Fruit fly (Drosophila melanogaster) whole organism, embryonic: ENCODE data around the gene dachs.

Experiments
- CG10431 ChIP-seq: fragments of 200-800 bp; sonication (Bioruptor generic); optimal IDR thresholded peaks from 3 replicates; lab custom pipeline; 2018; ENCODE audit warnings: missing biosample characterization, mild to moderate bottlenecking, missing genetic modification characterization
- CG12299 ChIP-seq: fragments of 200-800 bp; sonication (Bioruptor generic); optimal IDR thresholded peaks from 2 replicates; lab custom pipeline; 2018; ENCODE audit warnings: missing biosample characterization, mild to moderate bottlenecking, missing genetic modification characterization
- CG12391 ChIP-seq: fragments of 200-800 bp; sonication (Bioruptor generic); optimal IDR thresholded peaks from 3 replicates; lab custom pipeline; 2018; ENCODE audit warnings: missing biosample characterization, mild to moderate bottlenecking, missing genetic modification characterization, moderate library complexity
- CG15601 ChIP-seq: fragments of 200-800 bp; sonication (Bioruptor generic); optimal IDR thresholded peaks from 3 replicates; lab custom pipeline; 2019; ENCODE audit warnings: missing biosample characterization, mild to moderate bottlenecking, missing genetic modification characterization, moderate library complexity
- CG17359 ChIP-seq: fragments of 200-800 bp; sonication (Bioruptor generic); optimal IDR thresholded peaks from 3 replicates; lab custom pipeline; 2018; ENCODE audit warnings: missing biosample characterization, mild to moderate bottlenecking, missing genetic modification characterization, moderate library complexity
- CG30431 ChIP-seq: fragments of 200-800 bp; sonication (Bioruptor generic); optimal IDR thresholded peaks from 2 replicates; lab custom pipeline; 2017; ENCODE audit warnings: missing biosample characterization, missing genetic modification characterization
- CG3281 ChIP-seq: fragments of 200-800 bp; sonication (Bioruptor generic); optimal IDR thresholded peaks from 3 replicates; lab custom pipeline; 2017; ENCODE audit warnings: missing biosample characterization, mild to moderate bottlenecking, missing genetic modification characterization
- CG4360 ChIP-seq: fragments of 200-800 bp; sonication (Bioruptor generic); IDR thresholded peaks from 2 replicates; pipeline ENCODE4 v1.3.6; 2022; ENCODE audit warnings: missing biosample characterization, missing genetic modification characterization
- CG8388 ChIP-seq: fragments of 200-800 bp; sonication (Bioruptor generic); optimal IDR thresholded peaks from 2 replicates; lab custom pipeline; 2019; ENCODE audit warnings: missing biosample characterization, mild to moderate bottlenecking, missing genetic modification characterization, moderate library complexity
- CG9437 ChIP-seq: fragments of 200-800 bp; sonication (Bioruptor generic); optimal IDR thresholded peaks from 2 replicates; lab custom pipeline; 2018; ENCODE audit warnings: missing biosample characterization, mild to moderate bottlenecking, missing genetic modification characterization
- Dad ChIP-seq: fragments of 200-800 bp; sonication (Bioruptor generic); optimal IDR thresholded peaks from 3 replicates; lab custom pipeline; 2016; ENCODE audit warnings: missing biosample characterization, missing genetic modification characterization
- Doc3 ChIP-seq: fragments of 200-800 bp; sonication (Bioruptor generic); IDR thresholded peaks from 3 replicates; pipeline ENCODE4 v1.3.6; 2022; ENCODE audit warnings: missing biosample characterization, missing genetic modification characterization; ENCODE audit not compliant: partially characterized antibody
- Fer1 ChIP-seq: fragments of 200-800 bp; sonication (Bioruptor generic); optimal IDR thresholded peaks from 2 replicates; lab custom pipeline; 2017; ENCODE audit warnings: missing biosample characterization, mild to moderate bottlenecking, missing genetic modification characterization
- GATAe ChIP-seq: fragments of 200-800 bp; sonication (Bioruptor generic); conservative IDR thresholded peaks from 2 replicates; pipeline ENCODE4 v1.3.6; 2022; ENCODE audit warnings: missing biosample characterization, missing genetic modification characterization
- HHEX ChIP-seq: fragments of 200-800 bp; sonication (Bioruptor generic); optimal IDR thresholded peaks from 3 replicates; lab custom pipeline; 2017; ENCODE audit warnings: missing biosample characterization, mild to moderate bottlenecking, missing genetic modification characterization, missing genetic modification reagents
- MESR4 ChIP-seq: fragments of 200-800 bp; sonication (Bioruptor generic); optimal IDR thresholded peaks from 2 replicates; lab custom pipeline; 2018; ENCODE audit warnings: missing biosample characterization, mild to moderate bottlenecking, missing genetic modification characterization, moderate library complexity
- Scr ChIP-seq: fragments of 200-800 bp; sonication (Bioruptor generic); IDR thresholded peaks from 2 replicates; pipeline ENCODE4 v1.3.6; 2022; ENCODE audit warnings: missing biosample characterization, missing genetic modification characterization; ENCODE audit not compliant: partially characterized antibody
- Sin3A ChIP-seq: fragments of >200 bp; optimal IDR thresholded peaks from 2 replicates; lab custom pipeline; 2018
- Ssrp ChIP-seq: fragments of 200-800 bp; sonication (Bioruptor generic); optimal IDR thresholded peaks from 2 replicates; lab custom pipeline; 2018; ENCODE audit warnings: missing biosample characterization, mild to moderate bottlenecking, missing genetic modification characterization, moderate library complexity
- YL-1 ChIP-seq: fragments of 200-800 bp; sonication (Bioruptor generic); optimal IDR thresholded peaks from 3 replicates; lab custom pipeline; 2017; ENCODE audit warnings: missing biosample characterization, mild to moderate bottlenecking, missing genetic modification characterization
- bowl ChIP-seq: fragments of 200-800 bp; sonication (Bioruptor generic); IDR thresholded peaks from 2 replicates; pipeline ENCODE4 v1.3.6; 2022; ENCODE audit warnings: missing biosample characterization, missing genetic modification characterization
- bsh ChIP-seq, 2 experiments: fragments of 200-800 bp; sonication (Bioruptor generic); optimal IDR thresholded peaks; 2 replicates each; lab custom pipeline; 2017 to 2018; ENCODE audit warnings: mild to moderate bottlenecking in 2 of 2, missing biosample characterization in 2 of 2, missing genetic modification characterization in 2 of 2, moderate library complexity in 1 of 2
- chn ChIP-seq: fragments of 200-800 bp; sonication (Bioruptor generic); optimal IDR thresholded peaks from 2 replicates; lab custom pipeline; 2016; ENCODE audit warnings: missing biosample characterization, missing genetic modification characterization
- ci ChIP-seq: fragments of 200-800 bp; sonication (Bioruptor generic); IDR thresholded peaks from 3 replicates; pipeline ENCODE4 v1.3.6; 2022; ENCODE audit warnings: missing biosample characterization, missing genetic modification characterization
- crc ChIP-seq: fragments of 200-800 bp; sonication (Bioruptor generic); optimal IDR thresholded peaks from 2 replicates; lab custom pipeline; 2016; ENCODE audit warnings: missing biosample characterization, missing genetic modification characterization
- dan ChIP-seq: fragments of 200-800 bp; sonication (Bioruptor generic); IDR thresholded peaks from 2 replicates; pipeline ENCODE4 v1.3.6; 2022; ENCODE audit warnings: missing biosample characterization, missing genetic modification characterization
- dati ChIP-seq: fragments of 200-800 bp; sonication (Bioruptor generic); IDR thresholded peaks from 2 replicates; pipeline ENCODE4 v1.3.6; 2022; ENCODE audit warnings: missing biosample characterization, missing genetic modification characterization
- exex ChIP-seq: fragments of 200-800 bp; sonication (Bioruptor generic); optimal IDR thresholded peaks from 4 replicates; lab custom pipeline; 2018; ENCODE audit warnings: missing biosample characterization, mild to moderate bottlenecking, missing genetic modification characterization, moderate library complexity
- grn ChIP-seq: fragments of 200-800 bp; sonication (Bioruptor generic); optimal IDR thresholded peaks from 3 replicates; lab custom pipeline; 2017; ENCODE audit warnings: missing biosample characterization, missing genetic modification characterization
- kah ChIP-seq: fragments of 200-800 bp; sonication (Bioruptor generic); optimal IDR thresholded peaks from 2 replicates; lab custom pipeline; 2018; ENCODE audit warnings: missing biosample characterization, mild to moderate bottlenecking, missing genetic modification characterization
- kni ChIP-seq: fragments of 200-800 bp; sonication (Bioruptor generic); optimal IDR thresholded peaks from 3 replicates; lab custom pipeline; 2017; ENCODE audit warnings: mild to moderate bottlenecking, missing biosample characterization, missing genetic modification reagents, missing genetic modification characterization
- lab ChIP-seq: fragments of 200-800 bp; sonication (Bioruptor generic); optimal IDR thresholded peaks from 3 replicates; lab custom pipeline; 2017; ENCODE audit warnings: missing biosample characterization, missing genetic modification characterization, mild to moderate bottlenecking, moderate library complexity, missing genetic modification reagents
- lmd ChIP-seq: fragments of 200-800 bp; sonication (Bioruptor generic); IDR thresholded peaks from 2 replicates; pipeline ENCODE4 v1.3.6; 2022; ENCODE audit warnings: missing biosample characterization, missing genetic modification characterization
- lov ChIP-seq, 2 experiments: fragments of 200-800 bp in 1 of 2; fragments of >200 bp in 1 of 2; sonication (Bioruptor generic) in 1 of 2; IDR thresholded peaks in 1 of 2; optimal IDR thresholded peaks in 1 of 2; 2 replicates in 1 of 2; 3 replicates in 1 of 2; pipeline versions ENCODE4 v1.3.6 to Lab custom; 2017 to 2022; ENCODE audit warnings: missing biosample characterization in 1 of 2, missing genetic modification characterization in 1 of 2
- oc ChIP-seq: fragments of 200-800 bp; sonication (Bioruptor generic); optimal IDR thresholded peaks from 2 replicates; lab custom pipeline; 2018; ENCODE audit warnings: missing biosample characterization, mild to moderate bottlenecking, missing genetic modification characterization, moderate library complexity
- pita ChIP-seq: fragments of 200-800 bp; sonication (Bioruptor generic); optimal IDR thresholded peaks from 2 replicates; lab custom pipeline; 2017; ENCODE audit warnings: missing biosample characterization, mild to moderate bottlenecking, missing genetic modification characterization
- ro ChIP-seq: fragments of 200-800 bp; sonication (Bioruptor generic); IDR thresholded peaks from 2 replicates; pipeline ENCODE4 v1.3.6; 2022; ENCODE audit warnings: missing biosample characterization, missing genetic modification characterization
- run ChIP-seq: fragments of 200-800 bp; sonication (Bioruptor generic); optimal IDR thresholded peaks from 3 replicates; lab custom pipeline; 2018; ENCODE audit warnings: missing biosample characterization, mild to moderate bottlenecking, missing genetic modification characterization
- salm ChIP-seq: fragments of 200-800 bp; sonication (Bioruptor generic); optimal IDR thresholded peaks from 2 replicates; lab custom pipeline; 2018; ENCODE audit warnings: missing biosample characterization, mild to moderate bottlenecking, missing genetic modification characterization
- sens ChIP-seq: fragments of 200-800 bp; sonication (Bioruptor generic); peaks from one replicate; lab custom pipeline; 2016; ENCODE audit warnings: missing biosample characterization, missing genetic modification characterization
- tgo ChIP-seq: fragments of 200-800 bp; sonication (Bioruptor generic); IDR thresholded peaks from 3 replicates; pipeline ENCODE4 v1.3.6; 2022; ENCODE audit warnings: missing biosample characterization, missing genetic modification characterization
- twi ChIP-seq: fragments of 200-800 bp; optimal IDR thresholded peaks from 2 replicates; lab custom pipeline; 2019; ENCODE audit warnings: missing biosample characterization, mild to moderate bottlenecking, missing genetic modification characterization, moderate library complexity
- vvl ChIP-seq: fragments of 200-800 bp; sonication (Bioruptor generic); IDR thresholded peaks from 2 replicates; pipeline ENCODE4 v1.3.6; 2022; ENCODE audit warnings: missing biosample characterization, missing genetic modification characterization
- z ChIP-seq: fragments of 200-800 bp; sonication (Bioruptor generic); IDR thresholded peaks from 3 replicates; pipeline ENCODE4 v1.3.6; 2022; ENCODE audit warnings: missing biosample characterization, missing genetic modification characterization
- zen ChIP-seq: fragments of 200-800 bp; sonication (Bioruptor generic); optimal IDR thresholded peaks from 3 replicates; lab custom pipeline; 2018; ENCODE audit warnings: missing biosample characterization, mild to moderate bottlenecking, missing genetic modification characterization, moderate library complexity

dachs gene

DNA sequence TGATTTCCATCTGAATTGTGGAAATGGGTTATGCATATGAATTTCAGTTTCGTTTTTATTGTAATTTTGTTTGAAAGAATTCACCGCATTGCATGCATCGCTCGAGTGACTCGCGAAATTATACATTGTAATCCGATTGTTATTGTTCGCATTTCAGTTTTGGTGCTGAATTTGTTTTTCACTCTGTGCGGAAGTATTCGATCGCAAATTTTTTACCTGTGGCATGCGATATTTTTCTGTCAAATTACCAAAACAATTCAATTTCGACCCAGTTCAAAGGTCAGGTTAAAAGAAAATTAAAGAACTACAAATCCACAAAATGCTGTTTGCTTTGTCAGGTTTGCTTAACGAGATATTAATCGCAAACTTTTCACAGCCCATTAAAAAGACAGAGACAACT, 66.2 kb downstream of the dachs start:
- TF ChIP-seq ci: no peak
- TF ChIP-seq Doc3 (GFP tag; lab: Robert Waterston, UW): 0 out of 3 replicates have a peak, but pooled peaks have one; percentile 23

DNA sequence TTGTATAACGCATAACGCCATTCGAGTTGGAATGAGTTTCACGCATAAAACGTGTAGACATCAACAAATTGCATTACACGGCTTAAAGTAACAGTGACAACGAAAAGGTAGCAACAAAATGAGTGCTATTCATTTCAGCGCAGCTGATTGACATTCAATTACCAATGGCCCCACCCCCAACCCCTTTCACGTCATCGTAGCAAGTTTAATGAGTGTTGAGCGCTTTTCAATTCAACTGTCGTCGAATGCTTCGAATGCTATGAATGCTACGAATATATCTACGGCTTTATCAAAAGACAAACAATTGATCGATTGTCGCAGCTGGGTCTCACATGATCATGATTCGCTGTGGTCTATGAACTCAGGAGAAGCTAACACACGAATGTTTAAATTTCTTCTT, 67.0 kb downstream of the dachs start:
- no peak for TF ChIP-seq lmd (GFP tag; lab: Robert Waterston, UW)
- peak; percentile 58 for TF ChIP-seq sens (GFP tag; lab: Kevin White, UChicago)
- TF ChIP-seq vvl: 0 out of 2 replicates have a peak, but pooled peaks have one; percentile 12
- TF ChIP-seq Sin3A (lab: Kevin White, UChicago): no peak
- 0 out of 2 replicates have a peak, but pooled peaks have one; percentile 15 for TF ChIP-seq dati
- no peak for TF ChIP-seq lov (optimal IDR thresholded peaks at IDR 0.05; lab: Kevin White, UChicago)
- TF ChIP-seq lov (GFP tag; IDR thresholded peaks at IDR 0.05; lab: Robert Waterston, UW): 0 out of 3 replicates have a peak, but pooled peaks have one; percentile 25
- no peak for TF ChIP-seq HHEX (GFP tag; lab: Kevin White, UChicago)
- peak; percentile 16 for TF ChIP-seq kni
- no peak for TF ChIP-seq CG3281 (GFP tag; lab: Kevin White, UChicago)
- no peak for TF ChIP-seq zen (tag; lab: Kevin White, UChicago)
- TF ChIP-seq CG15601: peak; percentile 78
- TF ChIP-seq z (GFP tag; lab: Robert Waterston, UW): peak; percentile 68
- TF ChIP-seq ro (GFP tag; lab: Robert Waterston, UW): no peak
- no peak for TF ChIP-seq chn (GFP tag; lab: Kevin White, UChicago)
- TF ChIP-seq CG10431 (GFP tag; lab: Kevin White, UChicago): peak; percentile 16
- TF ChIP-seq run (tag; lab: Kevin White, UChicago): no peak
- peak; percentile 43 for TF ChIP-seq oc (tag; lab: Kevin White, UChicago)
- no peak for TF ChIP-seq ci
- TF ChIP-seq bowl (GFP tag; lab: Robert Waterston, UW): no peak
- TF ChIP-seq tgo (GFP tag; lab: Robert Waterston, UW): no peak
- peak; percentile 33 for TF ChIP-seq twi (tag; lab: Kevin White, UChicago)
- TF ChIP-seq CG8388 (GFP tag; lab: Kevin White, UChicago): peak; percentile 9
- no peak for TF ChIP-seq crc (GFP tag; lab: Kevin White, UChicago)
- TF ChIP-seq lab: peak; percentile 54

DNA sequence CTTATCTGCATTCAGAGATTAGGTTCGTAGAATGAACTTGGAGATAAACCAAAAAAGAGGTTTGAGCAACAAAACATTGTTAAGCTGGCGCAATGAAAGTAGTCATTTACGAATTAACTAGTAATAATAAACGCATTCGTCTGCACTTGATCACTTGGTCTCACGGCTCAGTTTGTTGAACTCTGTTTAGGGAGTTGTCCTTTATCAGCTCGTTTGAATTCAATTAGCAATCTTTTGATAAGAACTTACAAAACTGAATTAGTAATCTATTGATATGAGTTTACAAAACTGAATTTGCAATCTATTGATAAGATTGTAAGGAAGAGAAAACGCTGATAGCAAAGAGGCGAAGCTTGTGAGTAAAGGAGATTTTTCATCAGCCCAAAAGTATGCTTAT, 67.5 kb downstream of the dachs start:
- TF ChIP-seq grn (GFP tag; lab: Kevin White, UChicago): peak; percentile 3
- peak; percentile 63 for TF ChIP-seq GATAe
- TF ChIP-seq salm (tag; lab: Kevin White, UChicago): no peak
- TF ChIP-seq exex (tag; lab: Kevin White, UChicago): peak; percentile 100
- no peak for TF ChIP-seq CG30431 (GFP tag; lab: Kevin White, UChicago)

DNA sequence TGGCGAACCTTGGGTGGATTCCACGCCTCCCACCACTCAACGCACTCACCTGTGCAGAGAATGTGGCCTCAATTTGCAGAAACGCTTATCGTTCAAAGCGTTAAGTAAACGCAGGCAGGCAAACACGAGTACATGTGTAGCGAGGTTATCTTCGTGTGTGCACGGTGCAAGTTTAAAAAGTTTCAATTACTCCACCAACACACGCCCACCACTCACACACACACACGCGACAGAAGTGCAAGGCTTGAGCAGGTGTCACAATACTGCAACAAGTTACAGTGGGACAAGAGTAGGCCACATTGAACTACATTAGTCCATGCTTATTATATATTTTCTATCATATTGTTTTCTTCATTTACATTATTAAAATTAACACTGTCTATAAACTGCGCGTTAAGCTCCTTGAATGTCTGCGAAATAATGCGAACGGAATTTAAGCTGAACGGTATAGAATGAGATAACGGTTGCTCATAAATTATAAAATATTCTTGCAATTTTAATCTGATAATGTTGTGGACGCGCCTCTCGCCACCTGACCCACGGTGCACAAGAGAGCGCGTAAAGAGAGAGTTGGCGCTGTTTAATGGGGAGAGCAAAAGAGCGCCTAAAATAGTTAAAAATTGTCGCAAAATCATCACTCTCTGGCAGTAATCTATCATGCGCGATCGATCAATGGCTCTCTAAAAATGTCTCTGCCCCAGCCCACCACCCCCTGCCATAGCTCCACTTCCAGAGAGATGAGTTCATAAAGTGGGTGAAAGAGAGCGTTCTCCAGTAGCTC, 68.1 kb downstream of the dachs start:
- peak; percentile 96 to 98 for TF ChIP-seq bsh (GFP tag; optimal IDR thresholded peaks at IDR 0.05; lab: Kevin White, UChicago)
- peak; percentile 70 for TF ChIP-seq CG9437 (GFP tag; lab: Kevin White, UChicago)
- TF ChIP-seq Scr (GFP tag; lab: Robert Waterston, UW): peak; percentile 41
- no peak for TF ChIP-seq pita
- peak; percentile 96 for TF ChIP-seq CG12391 (tag; lab: Kevin White, UChicago)
- TF ChIP-seq Ssrp (tag; lab: Kevin White, UChicago): peak; percentile 98
- TF ChIP-seq Dad (GFP tag; lab: Kevin White, UChicago): peak; percentile 76
- TF ChIP-seq dan (GFP tag; lab: Robert Waterston, UW): no peak
- peak; percentile 55; the same call in 1 of the 2 replicates for TF ChIP-seq CG4360 (GFP tag; lab: Robert Waterston, UW)
- TF ChIP-seq YL-1 (GFP tag; lab: Kevin White, UChicago): peak; percentile 80
- peak; percentile 93 for TF ChIP-seq CG12299 (tag; lab: Kevin White, UChicago)
- TF ChIP-seq kah (GFP tag; lab: Kevin White, UChicago): peak; percentile 95
- peak; percentile 98 for TF ChIP-seq CG17359 (tag; lab: Kevin White, UChicago)
- peak; percentile 94 for TF ChIP-seq Fer1 (GFP tag; lab: Kevin White, UChicago)
- peak; percentile 51 for TF ChIP-seq MESR4 (GFP tag; lab: Kevin White, UChicago)
